Fruit fly (Drosophila melanogaster) whole organism, embryonic: ENCODE data around the gene CG42814.

Experiments
- CG1529 ChIP-seq: fragments of 200-800 bp; sonication (Bioruptor generic); optimal IDR thresholded peaks from 3 replicates; lab custom pipeline; 2018; ENCODE audit warnings: missing biosample characterization, missing genetic modification characterization
- CG4854 ChIP-seq: fragments of 200-800 bp; sonication (Bioruptor generic); optimal IDR thresholded peaks from 2 replicates; lab custom pipeline; 2016; ENCODE audit warnings: missing biosample characterization, missing genetic modification characterization, inconsistent platforms

- no peak for TF ChIP-seq CG4854 (GFP tag; lab: Kevin White, UChicago)
- no peak for TF ChIP-seq CG1529 (GFP tag; lab: Kevin White, UChicago)
Observed at dm6 chr3R:27218814-27219213, 10.5 kb downstream of the CG42814 start.
